Fruit fly (Drosophila melanogaster): ENCODE measurements around the gene pins.

The pins gene

dm6 chr3R:27609118-27610042, 26.7 kb downstream of the pins start (continued):
- TF ChIP-seq CG3726 (GFP tag; IDR thresholded peaks at IDR 0.05) (no peak), Side (GFP tag; optimal IDR thresholded peaks at IDR 0.05) (peak; percentile 11), CG12391 (tag; optimal IDR thresholded peaks at IDR 0.05) (peak; percentile 5), fd96Cb (tag; optimal IDR thresholded peaks at IDR 0.05) (peak; percentile 8), usp (GFP tag; optimal IDR thresholded peaks at IDR 0.05) (no peak), gro (GFP tag; optimal IDR thresholded peaks at IDR 0.05) (peak; percentile 12), CG8478 (optimal IDR thresholded peaks at IDR 0.05) (no peak), CG13894 (tag; optimal IDR thresholded peaks at IDR 0.05) (peak; percentile 14), Bteb2 (GFP tag; optimal IDR thresholded peaks at IDR 0.05) (no peak), hkb (optimal IDR thresholded peaks at IDR 0.05) (no peak), hkb (GFP tag; IDR thresholded peaks at IDR 0.05) (peak; percentile 55), Hr51 (GFP tag; optimal IDR thresholded peaks at IDR 0.05) (peak in 1 of 2 experiments; percentile 32), HHEX (GFP tag; optimal IDR thresholded peaks at IDR 0.05) (no peak), gce (GFP tag; IDR thresholded peaks at IDR 0.05) (no peak), cg (GFP tag; optimal IDR thresholded peaks at IDR 0.05) (peak; percentile 49)

- TF ChIP-seq ind (GFP tag; optimal IDR thresholded peaks at IDR 0.05) (no peak), abd-A (tag; optimal IDR thresholded peaks at IDR 0.05) (peak; percentile 84), Ets65A (GFP tag) (peak; percentile 81), onecut (GFP tag; IDR thresholded peaks at IDR 0.05) (peak; percentile 66), sd (tag; optimal IDR thresholded peaks at IDR 0.05) (peak; percentile 9), dimm (GFP tag; IDR thresholded peaks at IDR 0.05) (no peak), CG4328 (GFP tag; optimal IDR thresholded peaks at IDR 0.05) (no peak), crol (GFP tag; IDR thresholded peaks at IDR 0.05) (peak; percentile 41; the same call in 1 of the 2 replicates), Sry-β (GFP tag; optimal IDR thresholded peaks at IDR 0.05) (no peak), CG12769 (tag; optimal IDR thresholded peaks at IDR 0.05) (peak; percentile 9)
These were observed 28.0 kb downstream of the pins start for dm6 chr3R:27610622-27611021.

dm6 chr3R:27613814-27614213, 31.2 kb downstream of the pins start:
- peak; percentile 36; the same call in 1 of the 2 replicates for TF ChIP-seq Rfx (GFP tag; IDR thresholded peaks at IDR 0.05)
- TF ChIP-seq br (optimal IDR thresholded peaks at IDR 0.05): no peak
- TF ChIP-seq CG4707 (GFP tag; optimal IDR thresholded peaks at IDR 0.05): no peak
- no peak for TF ChIP-seq Usf (GFP tag; optimal IDR thresholded peaks at IDR 0.05)
- no peak for TF ChIP-seq CG14860 (GFP tag; IDR thresholded peaks at IDR 0.05; ENCODE audit: partially characterized antibody)
- 0 out of 2 replicates have a peak, but pooled peaks have one; percentile 26 for TF ChIP-seq Ada2b (GFP tag; IDR thresholded peaks at IDR 0.05)
- no peak for TF ChIP-seq CG17385 (GFP tag; optimal IDR thresholded peaks at IDR 0.05)
- no peak for TF ChIP-seq CG8765 (GFP tag; IDR thresholded peaks at IDR 0.05)
- peak; percentile 37 for TF ChIP-seq esg (GFP tag; conservative IDR thresholded peaks at IDR 0.05)
- TF ChIP-seq peb (GFP tag; IDR thresholded peaks at IDR 0.05): no peak
- TF ChIP-seq CG6175 (GFP tag; IDR thresholded peaks at IDR 0.05): no peak
- TF ChIP-seq CG11504 (tag; optimal IDR thresholded peaks at IDR 0.05): peak; percentile 70
- no peak for TF ChIP-seq CG12744 (GFP tag; optimal IDR thresholded peaks at IDR 0.05)
- TF ChIP-seq CG9817 (tag; optimal IDR thresholded peaks at IDR 0.05): no peak
- TF ChIP-seq CG9876 (GFP tag; optimal IDR thresholded peaks at IDR 0.05): no peak
- no peak for TF ChIP-seq Vsx1 (GFP tag; optimal IDR thresholded peaks at IDR 0.05)
- TF ChIP-seq CG3407 (GFP tag; optimal IDR thresholded peaks at IDR 0.05): no peak
- TF ChIP-seq salm (tag; optimal IDR thresholded peaks at IDR 0.05): no peak
- TF ChIP-seq CG10274 (GFP tag; optimal IDR thresholded peaks at IDR 0.05): no peak
- no peak for TF ChIP-seq CG11247 (GFP tag; IDR thresholded peaks at IDR 0.05)
- TF ChIP-seq jing (GFP tag; optimal IDR thresholded peaks at IDR 0.05): no peak
- TF ChIP-seq crc (GFP tag; optimal IDR thresholded peaks at IDR 0.05): no peak
- TF ChIP-seq zfh1 (GFP tag; IDR thresholded peaks at IDR 0.05): no peak
- TF ChIP-seq sens (GFP tag): peak; percentile 63
- TF ChIP-seq CG32772 (GFP tag; IDR thresholded peaks at IDR 0.05): no peak

All from whole organism, embryonic.